Fruit fly (Drosophila melanogaster): ENCODE measurements around the gene Pburs.
A peak's percentile ranks its signal among the peaks of the same experiment; 100 is the strongest.

The Pburs gene

DNA sequence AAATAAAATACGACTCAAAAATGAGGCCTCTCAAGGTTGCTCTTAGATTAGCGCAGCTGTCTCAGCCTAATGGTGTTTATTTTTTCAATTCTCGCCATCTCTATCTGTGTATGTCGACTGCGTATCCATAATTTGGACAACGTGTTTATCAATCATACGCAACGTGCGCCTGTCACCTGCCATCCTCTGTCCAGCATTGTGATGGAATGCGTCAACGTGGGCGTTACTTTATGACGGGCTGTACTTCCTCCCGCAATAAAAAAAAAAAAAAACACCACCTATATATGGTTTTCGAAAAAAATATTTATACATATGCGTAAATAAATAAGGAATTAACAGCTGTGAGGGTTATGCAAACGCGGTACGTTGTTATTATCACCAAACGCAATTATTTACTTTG lies 17.8 kb downstream of the Pburs start:
- TF ChIP-seq CG9932 (GFP tag; IDR thresholded peaks at IDR 0.05) (0 out of 2 replicates have a peak, but pooled peaks have one; percentile 5), CG16779 (GFP tag; IDR thresholded peaks at IDR 0.05) (0 out of 2 replicates have a peak, but pooled peaks have one; percentile 31), cwo (GFP tag; optimal IDR thresholded peaks at IDR 0.05) (peak; percentile 52), caup (GFP tag; optimal IDR thresholded peaks at IDR 0.05; ENCODE audit: severe bottlenecking) (peak; percentile 26), Meics (GFP tag; optimal IDR thresholded peaks at IDR 0.05) (peak; percentile 30), HHEX (GFP tag; optimal IDR thresholded peaks at IDR 0.05) (peak; percentile 25), dmrt99B (tag; optimal IDR thresholded peaks at IDR 0.05) (no peak), Drgx (GFP tag; IDR thresholded peaks at IDR 0.05) (no peak), chinmo (GFP tag; IDR thresholded peaks at IDR 0.05; ENCODE audit: partially characterized antibody) (0 out of 4 replicates have a peak, but pooled peaks have one; percentile 55), Fer1 (GFP tag; optimal IDR thresholded peaks at IDR 0.05) (peak; percentile 48), lilli (GFP tag; optimal IDR thresholded peaks at IDR 0.05) (peak; percentile 17), CG15514 (GFP tag; optimal IDR thresholded peaks at IDR 0.05) (peak; percentile 7), CG14014 (GFP tag; IDR thresholded peaks at IDR 0.05) (0 out of 2 replicates have a peak, but pooled peaks have one; percentile 16), Pdp1 (GFP tag; optimal IDR thresholded peaks at IDR 0.05) (peak in 1 of 2 experiments; percentile 13), sr (GFP tag; IDR thresholded peaks at IDR 0.05) (no peak), sug (tag; optimal IDR thresholded peaks at IDR 0.05) (peak; percentile 4), hbn (GFP tag; IDR thresholded peaks at IDR 0.05; ENCODE audit: partially characterized antibody) (no peak), Rfx (GFP tag; IDR thresholded peaks at IDR 0.05) (peak; percentile 32; the same call in 1 of the 2 replicates), gro (GFP tag; optimal IDR thresholded peaks at IDR 0.05) (peak; percentile 5), CG18619 (GFP tag; optimal IDR thresholded peaks at IDR 0.05) (peak; percentile 7), lab (GFP tag; optimal IDR thresholded peaks at IDR 0.05) (peak; percentile 73), Fer2 (tag; optimal IDR thresholded peaks at IDR 0.05) (no peak), Scr (GFP tag; IDR thresholded peaks at IDR 0.05; ENCODE audit: partially characterized antibody) (no peak), schlank (tag; optimal IDR thresholded peaks at IDR 0.05) (peak; percentile 3), CG15269 (tag; optimal IDR thresholded peaks at IDR 0.05) (peak; percentile 25), Opbp (GFP tag; IDR thresholded peaks at IDR 0.05; ENCODE audit: partially characterized antibody) (no peak), CG18599 (GFP tag; optimal IDR thresholded peaks at IDR 0.05) (no peak), Hmr (GFP tag; optimal IDR thresholded peaks at IDR 0.05) (peak; percentile 50), emc (GFP tag; optimal IDR thresholded peaks at IDR 0.05) (no peak), Med (GFP tag) (peak; percentile 82), Adf1 (GFP tag; IDR thresholded peaks at IDR 0.05) (0 out of 2 replicates have a peak, but pooled peaks have one; percentile 20), CG12071 (GFP tag; optimal IDR thresholded peaks at IDR 0.05) (peak; percentile 12), CG18011 (GFP tag; optimal IDR thresholded peaks at IDR 0.05) (no peak), CG10543 (GFP tag; optimal IDR thresholded peaks at IDR 0.05) (peak; percentile 58), CG13624 (GFP tag; optimal IDR thresholded peaks at IDR 0.05) (peak; percentile 9), mirr (GFP tag; optimal IDR thresholded peaks at IDR 0.05) (peak; percentile 69), gsb (GFP tag; IDR thresholded peaks at IDR 0.05) (0 out of 2 replicates have a peak, but pooled peaks have one; percentile 40), Atf6 (GFP tag; IDR thresholded peaks at IDR 0.05) (peak; percentile 66), Mes4 (GFP tag; optimal IDR thresholded peaks at IDR 0.05) (peak; percentile 5), CG7271 (tag; optimal IDR thresholded peaks at IDR 0.05) (no peak), nau (GFP tag; optimal IDR thresholded peaks at IDR 0.05) (peak; percentile 19), CG13296 (GFP tag; optimal IDR thresholded peaks at IDR 0.05) (peak; percentile 50), sd (tag; optimal IDR thresholded peaks at IDR 0.05) (peak; percentile 86), CG2678 (tag; optimal IDR thresholded peaks at IDR 0.05) (peak; percentile 45), Dbx (GFP tag; IDR thresholded peaks at IDR 0.05) (peak; percentile 57; the same call in 2 of the 3 replicates), zen2 (GFP tag; IDR thresholded peaks at IDR 0.05; ENCODE audit: partially characterized antibody) (no peak), CG3281 (GFP tag; optimal IDR thresholded peaks at IDR 0.05) (peak; percentile 45), PHDP (tag; optimal IDR thresholded peaks at IDR 0.05) (peak; percentile 2)
